Worm (Caenorhabditis elegans) whole organism, L4/young adult: ENCODE data around the gene K06G5.3.

Experiments
- W03F9.2 ChIP-seq: fragments of 150-350 bp; optimal IDR thresholded peaks from 2 replicates; lab custom pipeline; 2014; ENCODE audit warnings: missing biosample characterization, missing genetic modification characterization
- dao-5 ChIP-seq: sonication (generic microtip); optimal IDR thresholded peaks from 2 replicates; lab custom pipeline; 2016; ENCODE audit warnings: missing genotype, missing genetic modification characterization, moderate library complexity, missing compliant biosample characterization

- no peak for TF ChIP-seq W03F9.2 (tag; lab: Kevin White, UChicago)
- TF ChIP-seq dao-5 (tag; lab: Kevin White, UChicago) = no peak
Measured at ce11 chrX:14236121-14236824, 13.2 kb upstream of the K06G5.3 start.
